Fruit fly (Drosophila melanogaster): Measurements from ENCODE around the gene CG43736.

Gene CG43736

dm6 chrX:6857693-6858092 lies 6.0 kb upstream of the CG43736 start:
- no peak for TF ChIP-seq CG17568 (GFP tag; optimal IDR thresholded peaks at IDR 0.05)
- no peak for TF ChIP-seq CG10209 (GFP tag; optimal IDR thresholded peaks at IDR 0.05)
- no peak for TF ChIP-seq CG7963 (GFP tag; IDR thresholded peaks at IDR 0.05; ENCODE audit: partially characterized antibody)
- TF ChIP-seq CG5180 (GFP tag; optimal IDR thresholded peaks at IDR 0.05) = no peak
- peak; percentile 41 for TF ChIP-seq zen (tag; optimal IDR thresholded peaks at IDR 0.05)
- no peak for TF ChIP-seq Hey (tag; optimal IDR thresholded peaks at IDR 0.05)
- no peak for TF ChIP-seq Ets97D (GFP tag; optimal IDR thresholded peaks at IDR 0.05)
- no peak for TF ChIP-seq Fer2 (tag; optimal IDR thresholded peaks at IDR 0.05)
- TF ChIP-seq CG15073 (GFP tag; optimal IDR thresholded peaks at IDR 0.05) = no peak
- TF ChIP-seq pros (GFP tag; optimal IDR thresholded peaks at IDR 0.05) = peak; percentile 34
- peak; percentile 3 for TF ChIP-seq CG1603 (tag; optimal IDR thresholded peaks at IDR 0.05)
- no peak for TF ChIP-seq nau (GFP tag; optimal IDR thresholded peaks at IDR 0.05)
- TF ChIP-seq sens (GFP tag) = peak; percentile 75
- TF ChIP-seq CG6175 (GFP tag; IDR thresholded peaks at IDR 0.05) = no peak
- no peak for TF ChIP-seq CG13296 (GFP tag; optimal IDR thresholded peaks at IDR 0.05)
- TF ChIP-seq CG11085 (GFP tag; IDR thresholded peaks at IDR 0.05) = no peak
- TF ChIP-seq CrebB (tag; optimal IDR thresholded peaks at IDR 0.05) = no peak
- TF ChIP-seq CG8478 (optimal IDR thresholded peaks at IDR 0.05) = no peak
- TF ChIP-seq CG18599 (GFP tag; optimal IDR thresholded peaks at IDR 0.05) = no peak
- no peak for TF ChIP-seq CG9817 (tag; optimal IDR thresholded peaks at IDR 0.05)
- no peak for TF ChIP-seq trem (tag; optimal IDR thresholded peaks at IDR 0.05)
- TF ChIP-seq CG10321 (GFP tag; IDR thresholded peaks at IDR 0.05) = no peak
- no peak for TF ChIP-seq CG43689 (GFP tag; IDR thresholded peaks at IDR 0.05)
- TF ChIP-seq rib (GFP tag; IDR thresholded peaks at IDR 0.05) = no peak
- no peak for TF ChIP-seq CG6254 (GFP tag; optimal IDR thresholded peaks at IDR 0.05)
- TF ChIP-seq Bdp1 (GFP tag; optimal IDR thresholded peaks at IDR 0.05) = no peak
- no peak for TF ChIP-seq Dll (GFP tag; IDR thresholded peaks at IDR 0.05; ENCODE audit: partially characterized antibody)
- no peak for TF ChIP-seq CG12744 (GFP tag; optimal IDR thresholded peaks at IDR 0.05)
- no peak for TF ChIP-seq CG3726 (GFP tag; IDR thresholded peaks at IDR 0.05)
- TF ChIP-seq Lim3 (GFP tag; IDR thresholded peaks at IDR 0.05) = no peak
- no peak for TF ChIP-seq lmd (GFP tag; IDR thresholded peaks at IDR 0.05)
- peak; percentile 37 for TF ChIP-seq ash1 (GFP tag; optimal IDR thresholded peaks at IDR 0.05)
- no peak for TF ChIP-seq CG17385 (GFP tag; optimal IDR thresholded peaks at IDR 0.05)
- no peak for TF ChIP-seq jumu (GFP tag; optimal IDR thresholded peaks at IDR 0.05)
- no peak for TF ChIP-seq bigmax (GFP tag; optimal IDR thresholded peaks at IDR 0.05)
- no peak for TF ChIP-seq Sry-δ (GFP tag; optimal IDR thresholded peaks at IDR 0.05)
- no peak for TF ChIP-seq NFAT (GFP tag; IDR thresholded peaks at IDR 0.05)
- TF ChIP-seq ERR (GFP tag; optimal IDR thresholded peaks at IDR 0.05) = no peak
- no peak for TF ChIP-seq CG9437 (GFP tag; optimal IDR thresholded peaks at IDR 0.05)
- no peak for TF ChIP-seq gt (GFP tag; IDR thresholded peaks at IDR 0.05)
- no peak for TF ChIP-seq ken (GFP tag; IDR thresholded peaks at IDR 0.05)
- TF ChIP-seq CG10366 (GFP tag; IDR thresholded peaks at IDR 0.05) = no peak
- no peak for TF ChIP-seq az2 (GFP tag; optimal IDR thresholded peaks at IDR 0.05)
- TF ChIP-seq grn (GFP tag; optimal IDR thresholded peaks at IDR 0.05) = no peak
- TF ChIP-seq Eip74EF (GFP tag; optimal IDR thresholded peaks at IDR 0.05) = no peak
- no peak for TF ChIP-seq CG15269 (tag; optimal IDR thresholded peaks at IDR 0.05)
- no peak for TF ChIP-seq CG8765 (GFP tag; IDR thresholded peaks at IDR 0.05)
- peak; percentile 86 for TF ChIP-seq CG15479 (GFP tag; optimal IDR thresholded peaks at IDR 0.05)
- TF ChIP-seq Bteb2 (GFP tag; optimal IDR thresholded peaks at IDR 0.05) = no peak
- no peak for TF ChIP-seq CG6654 (GFP tag; optimal IDR thresholded peaks at IDR 0.05)
- TF ChIP-seq slbo (GFP tag; IDR thresholded peaks at IDR 0.05) = no peak
- TF ChIP-seq CG3163 (GFP tag; optimal IDR thresholded peaks at IDR 0.05) = no peak

Measured in whole organism, embryonic.